Worm (Caenorhabditis elegans) whole organism, young adult: ENCODE measurements around the gene C33H5.2.

ENCODE experiments used
- B0261.1 ChIP-seq: sonication (generic microtip); optimal IDR thresholded peaks from 2 replicates; lab custom pipeline; 2016; ENCODE audit warnings: mild to moderate bottlenecking, missing genetic modification characterization, moderate library complexity, missing compliant biosample characterization
- B0336.3 ChIP-seq: fragments of 200-800 bp; sonication (Bioruptor generic); IDR thresholded peaks from 2 replicates; pipeline ENCODE4 v1.3.6; 2022; ENCODE audit warnings: missing genetic modification characterization, missing compliant biosample characterization
- F22D6.2 ChIP-seq: sonication (generic microtip); optimal IDR thresholded peaks from 2 replicates; lab custom pipeline; 2016; ENCODE audit warnings: mild to moderate bottlenecking, missing genetic modification characterization, missing compliant biosample characterization
- F33H1.4 ChIP-seq: fragments of 200-800 bp; sonication (Bioruptor generic); IDR thresholded peaks from 2 replicates; pipeline ENCODE4 v1.3.6; 2022; ENCODE audit warnings: missing genetic modification reagents, missing genetic modification characterization, missing compliant biosample characterization
- F37B4.10 ChIP-seq: fragments of 200-800 bp; sonication (Bioruptor generic); IDR thresholded peaks from 2 replicates; pipeline ENCODE4 v1.3.6; 2022; ENCODE audit warnings: missing genetic modification characterization, missing compliant biosample characterization
- F55B11.4 ChIP-seq: sonication (generic microtip); optimal IDR thresholded peaks from 2 replicates; lab custom pipeline; 2016; ENCODE audit warnings: missing compliant biosample characterization, missing genetic modification characterization, borderline replicate concordance; ENCODE audit not compliant: insufficient read depth
- K11D2.4 ChIP-seq: fragments of 200-800 bp; sonication (Bioruptor generic); IDR thresholded peaks from 2 replicates; pipeline ENCODE4 v1.3.6; 2022; ENCODE audit warnings: missing genetic modification reagents, missing genetic modification characterization, missing compliant biosample characterization
- K12H6.12 ChIP-seq: fragments of 200-800 bp; sonication (Bioruptor generic); optimal IDR thresholded peaks from 2 replicates; lab custom pipeline; 2018; ENCODE audit warnings: mild to moderate bottlenecking, missing genetic modification characterization, missing compliant biosample characterization
- T26A5.8 ChIP-seq: sonication (generic microtip); optimal IDR thresholded peaks from 2 replicates; lab custom pipeline; 2016; ENCODE audit warnings: missing genetic modification characterization, missing compliant biosample characterization
- Y53G8AR.9 ChIP-seq: fragments of 200-800 bp; sonication (Bioruptor generic); conservative IDR thresholded peaks from 2 replicates; pipeline ENCODE4 v1.3.6; 2022; ENCODE audit warnings: missing genetic modification reagents, missing genetic modification characterization, missing compliant biosample characterization
- Y95B8A.8 ChIP-seq: fragments of 200-800 bp; sonication (Bioruptor generic); IDR thresholded peaks from 2 replicates; pipeline ENCODE4 v1.3.6; 2022; ENCODE audit warnings: missing genetic modification reagents, missing genetic modification characterization, missing compliant biosample characterization
- ZK185.1 ChIP-seq: sonication (generic microtip); optimal IDR thresholded peaks from 2 replicates; lab custom pipeline; 2016; ENCODE audit warnings: mild to moderate bottlenecking, missing genetic modification characterization, missing compliant biosample characterization; ENCODE audit not compliant: poor library complexity, severe bottlenecking
- aptf-3 ChIP-seq: fragments of 200-800 bp; sonication (Bioruptor generic); IDR thresholded peaks from 2 replicates; pipeline ENCODE4 v1.3.6; 2022; ENCODE audit warnings: missing genetic modification characterization, missing compliant biosample characterization
- atf-7 ChIP-seq: sonication (generic microtip); optimal IDR thresholded peaks from 2 replicates; lab custom pipeline; 2017; ENCODE audit warnings: mild to moderate bottlenecking, missing genetic modification characterization, missing compliant biosample characterization
- bed-2 ChIP-seq: fragments of 200-800 bp; sonication (Bioruptor generic); IDR thresholded peaks from 2 replicates; pipeline ENCODE4 v1.3.6; 2022; ENCODE audit warnings: missing genetic modification reagents, missing genetic modification characterization, missing compliant biosample characterization
- cebp-2 ChIP-seq: fragments of 200-800 bp; sonication (Bioruptor generic); IDR thresholded peaks from 2 replicates; pipeline ENCODE4 v1.3.6; 2022; ENCODE audit warnings: missing genetic modification characterization, missing compliant biosample characterization
- ceh-27 ChIP-seq: fragments of 200-800 bp; sonication (Bioruptor generic); optimal IDR thresholded peaks from 2 replicates; lab custom pipeline; 2018; ENCODE audit warnings: mild to moderate bottlenecking, missing genetic modification characterization, moderate library complexity, missing compliant biosample characterization
- ceh-40 ChIP-seq: fragments of 200-800 bp; sonication (Bioruptor generic); IDR thresholded peaks from 2 replicates; pipeline ENCODE4 v1.3.6; 2022; ENCODE audit warnings: missing genetic modification characterization, missing compliant biosample characterization
- ceh-91 ChIP-seq: fragments of 200-800 bp; sonication (Bioruptor generic); IDR thresholded peaks from 2 replicates; pipeline ENCODE4 v1.3.6; 2022; ENCODE audit warnings: missing genetic modification reagents, missing genetic modification characterization, missing compliant biosample characterization
- die-1 ChIP-seq: sonication (generic microtip); optimal IDR thresholded peaks from 2 replicates; lab custom pipeline; 2016; ENCODE audit warnings: missing genotype, mild to moderate bottlenecking, missing genetic modification characterization, missing compliant biosample characterization
- efl-1 ChIP-seq: fragments of 150-350 bp; optimal IDR thresholded peaks from 2 replicates; lab custom pipeline; 2014; ENCODE audit warnings: missing biosample characterization, missing genetic modification reagents, missing genetic modification characterization
- egl-44 ChIP-seq: fragments of 200-800 bp; sonication (Bioruptor generic); IDR thresholded peaks from 2 replicates; pipeline ENCODE4 v1.3.6; 2022; ENCODE audit warnings: missing genetic modification reagents, missing genetic modification characterization, missing compliant biosample characterization
- ekl-4 ChIP-seq: fragments of 200-800 bp; sonication (Bioruptor generic); IDR thresholded peaks from 2 replicates; pipeline ENCODE4 v1.3.6; 2022; ENCODE audit warnings: missing genetic modification reagents, missing genetic modification characterization, missing compliant biosample characterization
- ets-4 ChIP-seq: fragments of 200-800 bp; sonication (Bioruptor generic); optimal IDR thresholded peaks from 2 replicates; lab custom pipeline; 2018; ENCODE audit warnings: mild to moderate bottlenecking, missing genetic modification characterization, missing compliant biosample characterization
- gei-17 ChIP-seq: fragments of 200-800 bp; sonication (Bioruptor generic); optimal IDR thresholded peaks from 2 replicates; lab custom pipeline; 2018; ENCODE audit warnings: mild to moderate bottlenecking, missing genetic modification characterization, missing compliant biosample characterization
- hlh-12 ChIP-seq: sonication (generic microtip); optimal IDR thresholded peaks from 2 replicates; lab custom pipeline; 2016; ENCODE audit warnings: missing genetic modification characterization, missing compliant biosample characterization
- hlh-26 ChIP-seq: fragments of 200-800 bp; sonication (Bioruptor generic); conservative IDR thresholded peaks from 2 replicates; pipeline ENCODE4 v1.3.6; 2022; ENCODE audit warnings: missing genetic modification reagents, missing genetic modification characterization, missing compliant biosample characterization
- let-607 ChIP-seq, 2 experiments: fragments of 200-800 bp in 1 of 2; sonication (Bioruptor generic) in 1 of 2; sonication (generic microtip) in 1 of 2; optimal IDR thresholded peaks; 2 replicates each; lab custom pipeline; 2016 to 2018; ENCODE audit warnings: mild to moderate bottlenecking in 2 of 2, missing compliant biosample characterization in 2 of 2, missing genetic modification characterization in 2 of 2, moderate library complexity in 2 of 2, missing genotype in 1 of 2
- lin-35 ChIP-seq, 3 experiments: fragments of 150-350 bp in 2 of 3; sonication (generic microtip) in 1 of 3; optimal IDR thresholded peaks; 2 replicates each; lab custom pipeline; 2014 to 2018; ENCODE audit warnings: missing biosample characterization in 3 of 3, missing genetic modification characterization in 3 of 3, missing genetic modification reagents in 3 of 3
- lin-40 ChIP-seq: sonication (generic microtip); optimal IDR thresholded peaks from 2 replicates; lab custom pipeline; 2016; ENCODE audit warnings: missing genetic modification characterization, mild to moderate bottlenecking, missing compliant biosample characterization, missing genotype, missing genetic modification reagents
- lin-54 ChIP-seq: fragments of 200-800 bp; sonication (Bioruptor generic); optimal IDR thresholded peaks from 2 replicates; lab custom pipeline; 2018; ENCODE audit warnings: mild to moderate bottlenecking, missing genetic modification characterization, missing compliant biosample characterization
- lir-1 ChIP-seq: fragments of 200-800 bp; sonication (Bioruptor generic); conservative IDR thresholded peaks from 2 replicates; pipeline ENCODE4 v1.3.6; 2022; ENCODE audit warnings: missing genetic modification reagents, missing genetic modification characterization, missing compliant biosample characterization
- madf-10 ChIP-seq: sonication (generic microtip); optimal IDR thresholded peaks from 2 replicates; lab custom pipeline; 2016; ENCODE audit warnings: mild to moderate bottlenecking, missing genetic modification characterization, missing compliant biosample characterization
- madf-6 ChIP-seq: fragments of 200-800 bp; sonication (Bioruptor generic); IDR thresholded peaks from 2 replicates; pipeline ENCODE4 v1.3.6; 2022; ENCODE audit warnings: missing genetic modification reagents, missing genetic modification characterization, missing compliant biosample characterization
- madf-8 ChIP-seq: fragments of 200-800 bp; sonication (Bioruptor generic); conservative IDR thresholded peaks from 2 replicates; pipeline ENCODE4 v1.3.6; 2022; ENCODE audit warnings: missing genetic modification reagents, missing genetic modification characterization, missing compliant biosample characterization
- nhr-27 ChIP-seq: fragments of 200-800 bp; sonication (Bioruptor generic); optimal IDR thresholded peaks from 2 replicates; lab custom pipeline; 2018; ENCODE audit warnings: mild to moderate bottlenecking, missing genetic modification characterization, moderate library complexity, missing compliant biosample characterization
- pha-4 ChIP-seq: fragments of 150-350 bp; sonication (generic microtip); optimal IDR thresholded peaks from 2 replicates; lab custom pipeline; 2014; ENCODE audit warnings: missing biosample characterization, missing genetic modification reagents, missing genetic modification characterization
- rcor-1 ChIP-seq: fragments of 200-800 bp; sonication (Bioruptor generic); IDR thresholded peaks from 2 replicates; pipeline ENCODE4 v1.3.6; 2022; ENCODE audit warnings: missing genetic modification reagents, missing genetic modification characterization, missing compliant biosample characterization
- rec-8 ChIP-seq, 2 experiments: sonication (generic microtip); optimal IDR thresholded peaks; 2 replicates each; lab custom pipeline; 2016; ENCODE audit warnings: mild to moderate bottlenecking in 2 of 2, missing genetic modification characterization in 2 of 2, missing genetic modification reagents in 2 of 2, missing genotype in 2 of 2, missing biosample characterization in 1 of 2, missing compliant biosample characterization in 1 of 2, moderate library complexity in 1 of 2
- sea-2 ChIP-seq: fragments of 200-800 bp; sonication (Bioruptor generic); IDR thresholded peaks from 2 replicates; pipeline ENCODE4 v1.3.6; 2022; ENCODE audit warnings: missing genetic modification characterization, missing compliant biosample characterization
- snpc-4 ChIP-seq, 5 experiments: fragments of 150-350 bp in 1 of 5; sonication (generic microtip) in 4 of 5; optimal IDR thresholded peaks; 2 replicates each; lab custom pipeline; 2014 to 2018; ENCODE audit warnings: missing genetic modification characterization in 5 of 5, missing biosample characterization in 3 of 5, antibody characterized with exemption in 2 of 5, mild to moderate bottlenecking in 2 of 5, missing compliant biosample characterization in 2 of 5, missing genotype in 2 of 5, moderate library complexity in 2 of 5, missing genetic modification reagents in 1 of 5
- somi-1 ChIP-seq: fragments of 200-800 bp; sonication (Bioruptor generic); optimal IDR thresholded peaks from 2 replicates; lab custom pipeline; 2018; ENCODE audit warnings: mild to moderate bottlenecking, missing genetic modification characterization, missing compliant biosample characterization
- sptf-2 ChIP-seq: fragments of 200-800 bp; sonication (Bioruptor generic); optimal IDR thresholded peaks from 2 replicates; lab custom pipeline; 2018; ENCODE audit warnings: mild to moderate bottlenecking, missing genetic modification characterization, missing compliant biosample characterization
- tbp1 ChIP-seq: fragments of 200-800 bp; sonication (Bioruptor generic); optimal IDR thresholded peaks from 2 replicates; lab custom pipeline; 2018; ENCODE audit warnings: mild to moderate bottlenecking, missing genetic modification characterization, missing compliant biosample characterization
- tbx-9 ChIP-seq: sonication (generic microtip); optimal IDR thresholded peaks from 2 replicates; lab custom pipeline; 2016; ENCODE audit warnings: borderline replicate concordance, missing genetic modification characterization, inconsistent platforms, missing compliant biosample characterization
- ztf-18 ChIP-seq: sonication (generic microtip); optimal IDR thresholded peaks from 2 replicates; lab custom pipeline; 2016; ENCODE audit warnings: missing genotype, mild to moderate bottlenecking, missing genetic modification characterization, missing compliant biosample characterization
- ztf-6 ChIP-seq: fragments of 200-800 bp; sonication (Bioruptor generic); IDR thresholded peaks from 2 replicates; pipeline ENCODE4 v1.3.6; 2022; ENCODE audit warnings: missing genetic modification reagents, missing genetic modification characterization, missing compliant biosample characterization

C33H5.2 gene

ce11 chrIV:7790801-7791588, 13.8 kb upstream of the C33H5.2 start, which contains the start of gene rsp-6 (continued):
- TF ChIP-seq lin-40 (tag; lab: Kevin White, UChicago) (peak; percentile 63), snpc-4 (GFP tag; optimal IDR thresholded peaks at IDR 0.05; lab: Kevin White, UChicago) (peak; percentile 15), snpc-4 (tag; optimal IDR thresholded peaks at IDR 0.05; lab: Kevin White, UChicago) (peak; percentile 36 to 74 (median 62)), Y95B8A.8 (GFP tag; lab: Robert Waterston, UW) (no peak), madf-10 (tag; lab: Kevin White, UChicago) (peak; percentile 88), F33H1.4 (GFP tag; lab: Robert Waterston, UW) (peak; percentile 94), aptf-3 (GFP tag; lab: Robert Waterston, UW) (no peak), ceh-40 (GFP tag; lab: Robert Waterston, UW) (no peak), hlh-26 (GFP tag; lab: Robert Waterston, UW) (no peak), F22D6.2 (tag; lab: Kevin White, UChicago) (no peak), egl-44 (GFP tag; lab: Robert Waterston, UW) (no peak), K11D2.4 (no peak), madf-6 (GFP tag; lab: Robert Waterston, UW) (peak; percentile 95), ceh-27 (GFP tag; lab: Kevin White, UChicago) (peak; percentile 83), ztf-6 (GFP tag; lab: Robert Waterston, UW) (no peak), K12H6.12 (peak; percentile 73), sptf-2 (GFP tag; lab: Kevin White, UChicago) (no peak), ceh-91 (GFP tag; lab: Robert Waterston, UW) (peak; percentile 90), Y53G8AR.9 (GFP tag; lab: Robert Waterston, UW) (peak; percentile 89), F37B4.10 (no peak), B0336.3 (GFP tag; lab: Robert Waterston, UW) (peak; percentile 66), rec-8 (tag; optimal IDR thresholded peaks at IDR 0.05; lab: Kevin White, UChicago) (no peak), somi-1 (GFP tag; lab: Kevin White, UChicago) (no peak), cebp-2 (GFP tag; lab: Robert Waterston, UW) (no peak), F55B11.4 (no peak), tbp1 (GFP tag; lab: Kevin White, UChicago) (peak; percentile 58), ZK185.1 (peak; percentile 82), sea-2 (no peak), let-607 (tag; optimal IDR thresholded peaks at IDR 0.05; lab: Kevin White, UChicago) (peak in 1 of 2 experiments; percentile 60), madf-8 (peak; percentile 81), hlh-12 (tag; lab: Kevin White, UChicago) (no peak), nhr-27 (no peak), lin-35 (GFP tag; optimal IDR thresholded peaks at IDR 0.05; lab: Kevin White, UChicago) (peak; percentile 14 to 92 (median 56)), lir-1 (no peak), rcor-1 (peak; percentile 62), T26A5.8 (tag; lab: Kevin White, UChicago) (no peak), pha-4 (tag; lab: Kevin White, UChicago) (peak; percentile 13), lin-54 (GFP tag; lab: Kevin White, UChicago) (peak; percentile 88), die-1 (tag; lab: Kevin White, UChicago) (peak; percentile 53), ztf-18 (peak; percentile 27), efl-1 (GFP tag; lab: Kevin White, UChicago) (peak; percentile 93), gei-17 (GFP tag; lab: Kevin White, UChicago) (no peak), tbx-9 (tag; lab: Kevin White, UChicago) (no peak), bed-2 (GFP tag; lab: Robert Waterston, UW) (no peak), B0261.1 (no peak), ekl-4 (peak; percentile 85), ets-4 (no peak), atf-7 (no peak)
